Worm (Caenorhabditis elegans): Measurements from ENCODE around the gene fem-2.

The fem-2 gene

DNA sequence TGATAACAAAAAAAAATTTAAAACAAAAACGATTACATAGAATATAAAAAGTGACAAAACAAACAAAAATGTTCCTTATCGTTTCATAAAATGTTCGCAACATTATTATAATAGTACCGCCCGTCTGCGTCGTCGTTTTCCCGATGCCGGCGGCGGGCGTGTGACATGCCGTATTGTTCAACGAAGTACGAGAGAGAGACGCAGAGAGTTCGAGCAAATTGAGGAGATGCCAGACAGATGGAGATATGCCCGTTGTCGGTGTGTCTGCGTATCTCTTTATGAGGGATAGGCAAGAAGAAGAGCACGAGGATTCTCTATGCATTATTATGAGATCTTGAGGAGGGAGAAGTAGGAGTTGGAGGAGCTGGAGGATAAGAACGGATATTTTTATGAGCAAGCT, 10.7 kb downstream of the fem-2 start (continued):
- no peak; the same call in 1 of the 2 replicates for TF ChIP-seq ceh-88 (GFP tag; IDR thresholded peaks at IDR 0.05)
- TF ChIP-seq nhr-77 (tag; optimal IDR thresholded peaks at IDR 0.05), result peak; percentile 86
- TF ChIP-seq fkh-8 (tag; optimal IDR thresholded peaks at IDR 0.05), result peak; percentile 90
- TF ChIP-seq unc-62 (GFP tag; optimal IDR thresholded peaks at IDR 0.05), result no peak
- peak; percentile 74 for TF ChIP-seq C34B4.2 (tag; optimal IDR thresholded peaks at IDR 0.05)
- TF ChIP-seq unc-86 (tag; optimal IDR thresholded peaks at IDR 0.05), result peak; percentile 75
- peak; percentile 78 for TF ChIP-seq ceh-8 (GFP tag; optimal IDR thresholded peaks at IDR 0.05)
- peak; percentile 86 for TF ChIP-seq skn-1 (tag; optimal IDR thresholded peaks at IDR 0.05)
- TF ChIP-seq lin-35 (GFP tag; optimal IDR thresholded peaks at IDR 0.05), result peak; percentile 78 to 84
- TF ChIP-seq nhr-71 (tag; optimal IDR thresholded peaks at IDR 0.05), result peak; percentile 95
- no peak for TF ChIP-seq unc-98 (GFP tag; IDR thresholded peaks at IDR 0.05)
- peak in 1 of 2 experiments; percentile 95 for TF ChIP-seq mdl-1 (tag; optimal IDR thresholded peaks at IDR 0.05)
- TF ChIP-seq ceh-90 (tag; optimal IDR thresholded peaks at IDR 0.05), result no peak
- 0 out of 2 replicates have a peak, but pooled peaks have one; percentile 16 for TF ChIP-seq grh-1 (GFP tag; IDR thresholded peaks at IDR 0.05)
- peak; percentile 83 for TF ChIP-seq unc-130 (tag; optimal IDR thresholded peaks at IDR 0.05)
- peak; percentile 5 for TF ChIP-seq hpl-2 (GFP tag; optimal IDR thresholded peaks at IDR 0.05)
- peak; percentile 21 for TF ChIP-seq sox-4 (tag; optimal IDR thresholded peaks at IDR 0.05)
- no peak for TF ChIP-seq F16B12.6 (tag; optimal IDR thresholded peaks at IDR 0.05)
- TF ChIP-seq sup-37 (GFP tag; optimal IDR thresholded peaks at IDR 0.05), result peak; percentile 28

- TF ChIP-seq isw-1 (GFP tag; IDR thresholded peaks at IDR 0.05) (no peak), lin-13 (GFP tag; optimal IDR thresholded peaks at IDR 0.05) (no peak), lin-14 (GFP tag; optimal IDR thresholded peaks at IDR 0.05) (no peak), pag-3 (tag; optimal IDR thresholded peaks at IDR 0.05; ENCODE audit: borderline replicate concordance, insufficient read depth) (no peak), ama-1 (optimal IDR thresholded peaks at IDR 0.05) (no peak), nhr-84 (tag; optimal IDR thresholded peaks at IDR 0.05) (no peak), fkh-4 (tag; optimal IDR thresholded peaks at IDR 0.05; ENCODE audit: borderline replicate concordance) (no peak), C34B4.2 (tag; optimal IDR thresholded peaks at IDR 0.05) (no peak), nhr-77 (tag; optimal IDR thresholded peaks at IDR 0.05) (no peak), nhr-71 (tag; optimal IDR thresholded peaks at IDR 0.05) (no peak), lir-3 (tag; optimal IDR thresholded peaks at IDR 0.05; ENCODE audit: poor library complexity) (no peak), pax-3 (tag; optimal IDR thresholded peaks at IDR 0.05) (no peak), elt-3 (tag; optimal IDR thresholded peaks at IDR 0.05) (no peak), elt-2 (tag; optimal IDR thresholded peaks at IDR 0.05) (peak; percentile 27), xbp-1 (tag; optimal IDR thresholded peaks at IDR 0.05) (no peak), nhr-85 (tag) (peak; percentile 73), pqm-1 (tag; optimal IDR thresholded peaks at IDR 0.05) (no peak), alr-1 (tag; optimal IDR thresholded peaks at IDR 0.05; ENCODE audit: borderline replicate concordance) (no peak), ceh-8 (GFP tag; optimal IDR thresholded peaks at IDR 0.05) (no peak), ztf-4 (tag; optimal IDR thresholded peaks at IDR 0.05) (no peak), lsy-2 (tag; optimal IDR thresholded peaks at IDR 0.05) (peak in 1 of 2 experiments; percentile 19), efl-1 (optimal IDR thresholded peaks at IDR 0.05) (no peak), efl-1 (GFP tag; optimal IDR thresholded peaks at IDR 0.05 in 1 of 2) (peak in 1 of 2 experiments; percentile 35), nhr-11 (tag; optimal IDR thresholded peaks at IDR 0.05) (no peak), efl-3 (GFP tag; optimal IDR thresholded peaks at IDR 0.05) (no peak), zip-4 (GFP tag; optimal IDR thresholded peaks at IDR 0.05) (no peak), hlh-17 (GFP tag; optimal IDR thresholded peaks at IDR 0.05; ENCODE audit: borderline replicate concordance) (no peak), ceh-88 (GFP tag; IDR thresholded peaks at IDR 0.05) (no peak), unc-30 (tag; optimal IDR thresholded peaks at IDR 0.05) (no peak), sptf-1 (tag; optimal IDR thresholded peaks at IDR 0.05) (no peak), rnt-1 (tag; optimal IDR thresholded peaks at IDR 0.05) (no peak), nhr-20 (tag; optimal IDR thresholded peaks at IDR 0.05) (no peak), unc-86 (tag; optimal IDR thresholded peaks at IDR 0.05) (no peak), jun-1 (tag; optimal IDR thresholded peaks at IDR 0.05) (no peak), mdl-1 (tag; optimal IDR thresholded peaks at IDR 0.05) (peak in 1 of 2 experiments; percentile 30), nhr-19 (GFP tag; conservative IDR thresholded peaks at IDR 0.05) (no peak; the same call in 1 of the 2 replicates), ceh-90 (tag; optimal IDR thresholded peaks at IDR 0.05) (no peak), ceh-63 (GFP tag; optimal IDR thresholded peaks at IDR 0.05) (no peak), aly-2 (tag; optimal IDR thresholded peaks at IDR 0.05) (no peak)
Measured at ce11 chrIII:620204-620718, 14.2 kb downstream of the fem-2 start, which contains the start of gene T19C3.4. Gene T19C3.4, minus strand, starts transcription at chrIII:620254.

All from whole organism, L1 larva.